Worm (Caenorhabditis elegans): ENCODE results near the gene F59A1.12.

ce11 chrV:17699659-17700058, 32.1 kb upstream of the F59A1.12 start, which contains the start of gene Y26G10.6:
- TF ChIP-seq hmg-4 (GFP tag; optimal IDR thresholded peaks at IDR 0.05) (no peak), hnd-1 (tag; optimal IDR thresholded peaks at IDR 0.05) (no peak), ama-1 (optimal IDR thresholded peaks at IDR 0.05) (no peak), B0310.2 (tag; optimal IDR thresholded peaks at IDR 0.05) (no peak)

Data from whole organism, early embryonic.